Worm (Caenorhabditis elegans): ENCODE results near the gene col-140.

DNA sequence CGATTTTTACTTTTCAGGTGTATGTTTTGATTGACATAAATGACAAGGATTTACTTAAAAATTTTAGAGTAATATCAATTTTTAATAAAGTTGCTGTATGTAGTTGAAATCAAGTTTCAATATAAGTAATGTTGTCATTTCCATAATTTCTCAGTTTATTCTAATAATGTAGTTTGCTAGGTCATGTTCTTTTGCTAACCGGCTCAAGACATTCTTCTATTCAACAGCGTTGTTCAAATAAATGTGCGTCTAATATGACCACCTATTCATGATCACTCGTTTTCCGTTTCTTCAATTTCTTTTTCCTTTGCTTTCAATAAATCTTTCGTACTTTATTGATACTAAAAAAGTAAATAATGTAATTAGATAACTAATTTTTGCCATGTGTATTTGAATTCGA lies 43.4 kb upstream of the col-140 start, which contains the start of gene C02G6.3:
- TF ChIP-seq lsy-27 (tag; optimal IDR thresholded peaks at IDR 0.05; ENCODE audit: borderline replicate concordance, insufficient read depth): no peak
- TF ChIP-seq egl-18 (GFP tag; IDR thresholded peaks at IDR 0.05): no peak
- no peak for TF ChIP-seq mxl-1 (tag; optimal IDR thresholded peaks at IDR 0.05)
- no peak for TF ChIP-seq ama-1 (optimal IDR thresholded peaks at IDR 0.05)
- TF ChIP-seq ama-1 (GFP tag; optimal IDR thresholded peaks at IDR 0.05): no peak
- no peak for TF ChIP-seq die-1 (tag; optimal IDR thresholded peaks at IDR 0.05)
- TF ChIP-seq ceh-79 (tag; optimal IDR thresholded peaks at IDR 0.05): no peak
- TF ChIP-seq snpc-4 (GFP tag; optimal IDR thresholded peaks at IDR 0.05): no peak
- TF ChIP-seq snpc-4 (tag; optimal IDR thresholded peaks at IDR 0.05): no peak

Measured in whole organism, young adult.